Worm (Caenorhabditis elegans) whole organism, late embryonic: ENCODE results near the gene npr-7.

Experiments
- C38D4.7 ChIP-seq: fragments of 200-800 bp; sonication (Bioruptor generic); optimal IDR thresholded peaks from 2 replicates; lab custom pipeline; 2018; ENCODE audit warnings: mild to moderate bottlenecking, missing genetic modification characterization, moderate library complexity, missing compliant biosample characterization
- ceh-18 ChIP-seq: sonication (generic microtip); optimal IDR thresholded peaks from 2 replicates; lab custom pipeline; 2016; ENCODE audit warnings: missing genetic modification characterization, missing compliant biosample characterization
- ceh-24 ChIP-seq: sonication (generic microtip); optimal IDR thresholded peaks from 2 replicates; lab custom pipeline; 2016; ENCODE audit warnings: mild to moderate bottlenecking, missing genetic modification characterization, missing compliant biosample characterization
- ceh-34 ChIP-seq: sonication (generic microtip); optimal IDR thresholded peaks from 2 replicates; lab custom pipeline; 2016; ENCODE audit warnings: mild to moderate bottlenecking, missing genetic modification characterization, missing compliant biosample characterization
- ceh-6 ChIP-seq: fragments of 200-800 bp; sonication (Bioruptor generic); optimal IDR thresholded peaks from 2 replicates; lab custom pipeline; 2018; ENCODE audit warnings: mild to moderate bottlenecking, missing genetic modification characterization, missing compliant biosample characterization
- che-1 ChIP-seq: sonication (generic microtip); optimal IDR thresholded peaks from 2 replicates; lab custom pipeline; 2016; ENCODE audit warnings: mild to moderate bottlenecking, missing genetic modification characterization, missing compliant biosample characterization
- elt-2 ChIP-seq: sonication (generic microtip); optimal IDR thresholded peaks from 2 replicates; lab custom pipeline; 2016; ENCODE audit warnings: missing genetic modification reagents, missing genetic modification characterization, missing compliant biosample characterization
- elt-4 ChIP-seq: sonication (generic microtip); optimal IDR thresholded peaks from 2 replicates; lab custom pipeline; 2016; ENCODE audit warnings: missing genetic modification characterization, missing compliant biosample characterization
- fkh-10 ChIP-seq: fragments of 150-350 bp; optimal IDR thresholded peaks from 2 replicates; lab custom pipeline; 2014; ENCODE audit warnings: missing biosample characterization, missing genetic modification reagents, missing genetic modification characterization
- fkh-6 ChIP-seq: sonication (generic microtip); optimal IDR thresholded peaks from 2 replicates; lab custom pipeline; 2016; ENCODE audit warnings: missing genetic modification characterization, missing compliant biosample characterization
- lim-6 ChIP-seq: sonication (generic microtip); optimal IDR thresholded peaks from 2 replicates; lab custom pipeline; 2016; ENCODE audit warnings: missing genetic modification characterization, missing compliant biosample characterization
- lin-11 ChIP-seq: fragments of 200-800 bp; sonication (Bioruptor generic); optimal IDR thresholded peaks from 2 replicates; lab custom pipeline; 2018; ENCODE audit warnings: mild to moderate bottlenecking, missing genetic modification characterization, missing compliant biosample characterization
- nhr-232 ChIP-seq: sonication (generic microtip); optimal IDR thresholded peaks from 2 replicates; lab custom pipeline; 2016; ENCODE audit warnings: missing genetic modification characterization, missing compliant biosample characterization
- pag-3 ChIP-seq: sonication (generic microtip); optimal IDR thresholded peaks from 2 replicates; lab custom pipeline; 2016; ENCODE audit warnings: missing compliant biosample characterization, missing genetic modification characterization, borderline replicate concordance
- pax-1 ChIP-seq: fragments of 150-350 bp; optimal IDR thresholded peaks from 2 replicates; lab custom pipeline; 2014; ENCODE audit warnings: missing biosample characterization, missing genetic modification characterization
- pha-4 ChIP-seq: fragments of 150-350 bp; optimal IDR thresholded peaks from 2 replicates; lab custom pipeline; 2018; ENCODE audit warnings: missing biosample characterization, missing genetic modification reagents, missing genetic modification characterization
- pqm-1 ChIP-seq: sonication (generic microtip); optimal IDR thresholded peaks from 2 replicates; lab custom pipeline; 2016; ENCODE audit warnings: missing genetic modification characterization, missing compliant biosample characterization
- pros-1 ChIP-seq: fragments of 150-350 bp; optimal IDR thresholded peaks from 2 replicates; lab custom pipeline; 2014; ENCODE audit warnings: missing biosample characterization, missing genetic modification reagents, missing genetic modification characterization
- ref-2 ChIP-seq: sonication (generic microtip); optimal IDR thresholded peaks from 2 replicates; lab custom pipeline; 2016; ENCODE audit warnings: missing genetic modification characterization, missing compliant biosample characterization
- rnt-1 ChIP-seq: sonication (generic microtip); optimal IDR thresholded peaks from 2 replicates; lab custom pipeline; 2016; ENCODE audit warnings: missing genetic modification characterization, missing compliant biosample characterization
- sdc-2 ChIP-seq: sonication (generic microtip); optimal IDR thresholded peaks from 2 replicates; lab custom pipeline; 2016; ENCODE audit warnings: missing genotype, missing genetic modification characterization, missing compliant biosample characterization
- sox-2 ChIP-seq: fragments of 200-800 bp; sonication (Bioruptor generic); IDR thresholded peaks from 2 replicates; pipeline ENCODE4 v1.3.6; 2022; ENCODE audit warnings: missing genetic modification reagents, missing genetic modification characterization, missing compliant biosample characterization
- sox-4 ChIP-seq: sonication (generic microtip); optimal IDR thresholded peaks from 2 replicates; lab custom pipeline; 2017; ENCODE audit warnings: mild to moderate bottlenecking, missing genetic modification characterization, inconsistent platforms, missing compliant biosample characterization
- tbx-7 ChIP-seq: sonication (generic microtip); optimal IDR thresholded peaks from 2 replicates; lab custom pipeline; 2016; ENCODE audit warnings: missing genotype, missing genetic modification characterization, missing compliant biosample characterization
- ttx-3 ChIP-seq: sonication (generic microtip); optimal IDR thresholded peaks from 2 replicates; lab custom pipeline; 2016; ENCODE audit warnings: missing genetic modification reagents, missing genetic modification characterization, missing compliant biosample characterization

npr-7 gene

DNA sequence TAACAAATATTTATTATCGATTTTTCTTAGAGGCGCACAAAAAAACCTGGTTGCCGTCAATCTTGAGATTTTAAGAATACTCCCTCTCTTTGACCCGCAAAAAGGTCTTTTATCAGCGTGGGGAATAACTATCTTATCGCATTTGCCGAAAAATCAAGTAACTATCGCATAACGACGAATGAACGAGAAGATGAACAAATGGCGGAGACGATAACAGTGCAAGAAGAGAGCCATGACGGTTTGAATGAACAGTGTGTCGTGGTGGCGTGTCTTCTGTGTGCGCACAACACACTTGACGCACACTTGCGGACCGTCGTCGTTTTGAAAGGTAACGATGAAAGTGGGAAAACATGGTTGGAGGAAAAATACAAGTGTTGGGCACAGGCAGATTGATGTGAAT is 47.1 kb downstream of the npr-7 start:
- TF ChIP-seq C38D4.7 (GFP tag; lab: Kevin White, UChicago) (no peak), elt-2 (tag; lab: Kevin White, UChicago) (peak; percentile 96), ttx-3 (tag; lab: Kevin White, UChicago) (no peak), elt-4 (tag; lab: Kevin White, UChicago) (no peak)
- TF ChIP-seq, all 69 proteins: peak for 1

DNA sequence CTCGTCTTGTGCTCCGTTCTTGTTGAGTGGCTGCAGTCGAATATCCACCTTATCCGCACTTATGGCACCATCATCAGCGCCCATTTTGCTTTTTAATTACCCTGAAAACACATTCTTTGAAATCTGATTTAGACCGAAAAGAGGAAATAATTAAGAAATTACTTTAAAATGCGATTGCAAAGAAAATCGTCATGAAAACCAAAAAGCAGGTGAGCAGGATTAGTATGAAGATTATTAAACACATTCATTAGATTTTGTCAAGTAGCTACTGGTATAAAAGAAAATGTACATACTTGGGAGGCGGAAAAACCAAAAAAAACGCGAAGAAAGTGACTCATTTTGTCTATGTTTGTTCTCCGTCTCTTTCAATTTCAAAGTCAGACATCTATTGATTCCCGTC is 48.2 kb downstream of the npr-7 start, which contains the start of gene B0416.5:
Gene B0416.5, minus strand, starts transcription at position 101 of the 400 bp plus-strand sequence.
- TF ChIP-seq tbx-7 (tag; lab: Kevin White, UChicago) (no peak), pag-3 (tag; lab: Kevin White, UChicago) (no peak), ceh-6 (GFP tag; lab: Kevin White, UChicago) (no peak), lin-11 (tag; lab: Kevin White, UChicago) (no peak), rnt-1 (tag; lab: Kevin White, UChicago) (no peak)

DNA sequence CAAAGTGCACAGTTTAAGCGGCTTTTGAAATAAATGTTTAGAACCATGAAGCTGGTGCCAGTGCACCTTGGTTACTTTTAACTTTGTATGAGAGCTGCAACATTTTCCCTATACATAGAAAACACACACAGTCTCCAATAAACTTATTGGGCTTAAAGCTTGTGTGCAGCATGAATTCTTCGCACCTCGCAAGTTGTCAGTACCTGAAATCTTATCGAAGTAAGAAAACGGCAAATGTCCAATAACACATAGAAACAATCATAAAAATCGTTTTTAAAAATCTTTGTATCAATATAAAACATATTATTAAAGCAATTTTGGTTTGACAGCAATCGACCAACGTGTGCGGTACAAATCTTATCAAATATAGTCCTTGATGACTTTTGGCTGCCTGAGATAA is 50.6 kb downstream of the npr-7 start:
- TF ChIP-seq pax-1 (tag; lab: Kevin White, UChicago) (no peak), pqm-1 (tag; lab: Kevin White, UChicago) (no peak), ceh-18 (tag; lab: Kevin White, UChicago) (no peak), ceh-34 (tag; lab: Kevin White, UChicago) (no peak), sox-4 (tag; lab: Kevin White, UChicago) (no peak), C38D4.7 (GFP tag; lab: Kevin White, UChicago) (no peak), sdc-2 (no peak), rnt-1 (tag; lab: Kevin White, UChicago) (no peak), fkh-6 (tag; lab: Kevin White, UChicago) (no peak)

DNA sequence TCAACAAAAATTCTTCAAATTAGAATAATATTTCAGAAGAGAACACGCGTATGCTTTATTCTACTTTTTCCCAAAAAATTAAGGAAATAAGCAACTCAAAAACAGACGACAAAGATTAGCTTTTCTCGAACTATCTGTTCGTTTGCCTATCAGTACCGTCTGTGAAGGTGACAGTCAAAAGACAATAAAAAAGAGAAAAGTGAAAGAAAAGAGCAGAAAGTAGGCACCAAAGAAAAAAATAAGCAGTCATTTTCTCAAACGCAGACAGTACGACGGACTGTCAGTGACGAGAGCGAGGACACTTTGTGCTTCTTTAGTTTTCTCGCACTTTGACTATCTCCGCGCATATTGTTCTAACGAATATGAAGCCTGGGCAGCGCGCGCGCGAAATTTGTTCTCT is 52.5 kb downstream of the npr-7 start:
- no peak for TF ChIP-seq pros-1 (tag; lab: Kevin White, UChicago)
- TF ChIP-seq lim-6 (tag; lab: Kevin White, UChicago): no peak
- no peak for TF ChIP-seq che-1
- no peak for TF ChIP-seq fkh-10 (GFP tag; lab: Kevin White, UChicago)
- TF ChIP-seq pha-4 (tag; lab: Kevin White, UChicago): no peak
- no peak for TF ChIP-seq ref-2
- no peak for TF ChIP-seq ceh-24 (tag; lab: Kevin White, UChicago)
- no peak for TF ChIP-seq elt-2 (tag; lab: Kevin White, UChicago)
- TF ChIP-seq nhr-232 (tag; lab: Kevin White, UChicago): no peak
- no peak for TF ChIP-seq sox-2 (GFP tag; lab: Robert Waterston, UW)
